Fruit fly (Drosophila melanogaster) whole organism, embryonic: Measurements from ENCODE around the gene CG4914.

Source experiments
- CG1024 ChIP-seq: fragments of 200-800 bp; sonication (Bioruptor generic); IDR thresholded peaks from 2 replicates; pipeline ENCODE4 v1.3.6; 2022; ENCODE audit warnings: missing biosample characterization, missing genetic modification characterization
- CG10321 ChIP-seq: fragments of 200-800 bp; sonication (Bioruptor generic); IDR thresholded peaks from 2 replicates; pipeline ENCODE4 v1.3.6; 2022; ENCODE audit warnings: missing biosample characterization, missing genetic modification characterization
- CG11093 ChIP-seq: fragments of 200-800 bp; sonication (Bioruptor generic); IDR thresholded peaks from 3 replicates; pipeline ENCODE4 v1.3.6; 2022; ENCODE audit warnings: missing biosample characterization, missing genetic modification characterization
- CG11504 ChIP-seq: fragments of 200-800 bp; sonication (Bioruptor generic); optimal IDR thresholded peaks from 3 replicates; lab custom pipeline; 2019; ENCODE audit warnings: missing biosample characterization, mild to moderate bottlenecking, missing genetic modification characterization, moderate library complexity
- CG13424 ChIP-seq: fragments of 200-800 bp; sonication (Bioruptor generic); optimal IDR thresholded peaks from 2 replicates; lab custom pipeline; 2019; ENCODE audit warnings: missing biosample characterization, mild to moderate bottlenecking, missing genetic modification characterization, moderate library complexity
- CG15269 ChIP-seq: fragments of 200-800 bp; sonication (Bioruptor generic); optimal IDR thresholded peaks from 2 replicates; lab custom pipeline; 2018; ENCODE audit warnings: missing biosample characterization, mild to moderate bottlenecking, missing genetic modification characterization, moderate library complexity
- CG15479 ChIP-seq: fragments of 200-800 bp; sonication (Bioruptor generic); optimal IDR thresholded peaks from 3 replicates; lab custom pipeline; 2019; ENCODE audit warnings: missing biosample characterization, mild to moderate bottlenecking, missing genetic modification characterization, moderate library complexity
- CG16863 ChIP-seq: fragments of 200-800 bp; sonication (Bioruptor generic); optimal IDR thresholded peaks from 3 replicates; lab custom pipeline; 2016; ENCODE audit warnings: missing biosample characterization, missing genetic modification characterization
- CG17328 ChIP-seq: fragments of 200-800 bp; sonication (Bioruptor generic); IDR thresholded peaks from 2 replicates; pipeline ENCODE4 v1.3.6; 2022; ENCODE audit warnings: missing biosample characterization, missing genetic modification characterization
- CG18011 ChIP-seq: fragments of 200-800 bp; sonication (Bioruptor generic); optimal IDR thresholded peaks from 2 replicates; lab custom pipeline; 2017; ENCODE audit warnings: missing biosample characterization, missing genetic modification characterization, mild to moderate bottlenecking, moderate library complexity, missing genotype
- CG2120 ChIP-seq: fragments of 200-800 bp; sonication (Bioruptor generic); optimal IDR thresholded peaks from 3 replicates; lab custom pipeline; 2016; ENCODE audit warnings: missing biosample characterization, missing genetic modification characterization
- CG31441 ChIP-seq: fragments of 200-800 bp; sonication (Bioruptor generic); IDR thresholded peaks from 2 replicates; pipeline ENCODE4 v1.3.6; 2022; ENCODE audit warnings: missing biosample characterization, missing genetic modification characterization
- CG4328 ChIP-seq: fragments of 200-800 bp; sonication (Bioruptor generic); optimal IDR thresholded peaks from 3 replicates; lab custom pipeline; 2017; ENCODE audit warnings: missing biosample characterization, missing genetic modification reagents, missing genetic modification characterization
- CG4730 ChIP-seq: fragments of 200-800 bp; sonication (Bioruptor generic); IDR thresholded peaks from 2 replicates; pipeline ENCODE4 v1.3.6; 2022; ENCODE audit warnings: missing biosample characterization, missing genetic modification characterization
- CG4820 ChIP-seq: fragments of 200-800 bp; sonication (Bioruptor generic); optimal IDR thresholded peaks from 3 replicates; lab custom pipeline; 2016; ENCODE audit warnings: missing biosample characterization, missing genetic modification characterization
- CG6683 ChIP-seq: fragments of 200-800 bp; sonication (Bioruptor generic); optimal IDR thresholded peaks from 2 replicates; lab custom pipeline; 2017; ENCODE audit warnings: missing biosample characterization, mild to moderate bottlenecking, missing genetic modification characterization, missing genetic modification reagents
- CG9609 ChIP-seq: fragments of 200-800 bp; sonication (Bioruptor generic); optimal IDR thresholded peaks from 3 replicates; lab custom pipeline; 2016; ENCODE audit warnings: missing biosample characterization, missing genetic modification characterization
- CoRest ChIP-seq: fragments of 200-800 bp; sonication (Bioruptor generic); optimal IDR thresholded peaks from 3 replicates; lab custom pipeline; 2018; ENCODE audit warnings: missing biosample characterization, mild to moderate bottlenecking, missing genetic modification characterization, moderate library complexity
- Deaf1 ChIP-seq: fragments of 200-800 bp; optimal IDR thresholded peaks from 3 replicates; lab custom pipeline; 2019; ENCODE audit warnings: missing biosample characterization, mild to moderate bottlenecking, missing genetic modification characterization, moderate library complexity
- Dek ChIP-seq: fragments of 200-800 bp; sonication (Bioruptor generic); optimal IDR thresholded peaks from 3 replicates; lab custom pipeline; 2019; ENCODE audit warnings: missing biosample characterization, mild to moderate bottlenecking, missing genetic modification characterization, moderate library complexity
- Dip2 ChIP-seq: fragments of 200-800 bp; sonication (Bioruptor generic); IDR thresholded peaks from 2 replicates; pipeline ENCODE4 v1.3.6; 2022; ENCODE audit warnings: missing biosample characterization, missing genetic modification characterization
- Gsc ChIP-seq: fragments of 200-800 bp; sonication (Bioruptor generic); IDR thresholded peaks from 2 replicates; pipeline ENCODE4 v1.3.6; 2022; ENCODE audit warnings: missing biosample characterization, missing genetic modification characterization
- HHEX ChIP-seq: fragments of 200-800 bp; sonication (Bioruptor generic); optimal IDR thresholded peaks from 3 replicates; lab custom pipeline; 2017; ENCODE audit warnings: missing biosample characterization, mild to moderate bottlenecking, missing genetic modification characterization, missing genetic modification reagents
- HLH3B ChIP-seq: fragments of 200-800 bp; sonication (Bioruptor generic); IDR thresholded peaks from 2 replicates; pipeline ENCODE4 v1.3.6; 2022; ENCODE audit warnings: missing biosample characterization, missing genetic modification characterization
- Hr39 ChIP-seq: fragments of >200 bp; optimal IDR thresholded peaks from 2 replicates; lab custom pipeline; 2017
- Kr ChIP-seq: fragments of 200-800 bp; sonication (Bioruptor generic); optimal IDR thresholded peaks from 2 replicates; lab custom pipeline; 2017; ENCODE audit warnings: missing biosample characterization, mild to moderate bottlenecking, missing genetic modification characterization
- Max ChIP-seq: fragments of 200-800 bp; sonication (Bioruptor generic); optimal IDR thresholded peaks from 2 replicates; lab custom pipeline; 2016; ENCODE audit warnings: missing biosample characterization, mild to moderate bottlenecking, missing genetic modification characterization
- Med ChIP-seq: fragments of 200-800 bp; sonication (Bioruptor generic); peaks from one replicate; lab custom pipeline; 2016; ENCODE audit warnings: missing biosample characterization, missing genetic modification characterization, mild to moderate bottlenecking, inconsistent platforms, moderate library complexity
- PHDP ChIP-seq: fragments of 200-800 bp; sonication (Bioruptor generic); optimal IDR thresholded peaks from 3 replicates; lab custom pipeline; 2018; ENCODE audit warnings: missing biosample characterization, mild to moderate bottlenecking, missing genetic modification characterization, moderate library complexity
- ash1 ChIP-seq: fragments of 200-800 bp; sonication (Bioruptor generic); optimal IDR thresholded peaks from 2 replicates; lab custom pipeline; 2018; ENCODE audit warnings: missing biosample characterization, mild to moderate bottlenecking, missing genetic modification characterization
- bab2 ChIP-seq: fragments of 200-800 bp; sonication (Bioruptor generic); optimal IDR thresholded peaks from 2 replicates; lab custom pipeline; 2016; ENCODE audit warnings: missing biosample characterization, missing genetic modification characterization
- cato ChIP-seq: fragments of 200-800 bp; sonication (Bioruptor generic); optimal IDR thresholded peaks from 2 replicates; lab custom pipeline; 2016; ENCODE audit warnings: missing biosample characterization, missing genetic modification characterization, borderline replicate concordance
- dmrt11E ChIP-seq: fragments of 200-800 bp; sonication (Bioruptor generic); optimal IDR thresholded peaks from 3 replicates; lab custom pipeline; 2018; ENCODE audit warnings: missing biosample characterization, mild to moderate bottlenecking, missing genetic modification characterization, moderate library complexity
- ems ChIP-seq: fragments of 200-800 bp; sonication (Bioruptor generic); optimal IDR thresholded peaks from 3 replicates; lab custom pipeline; 2016; ENCODE audit warnings: missing biosample characterization, missing genetic modification characterization
- gcm ChIP-seq: fragments of 200-800 bp; sonication (Bioruptor generic); optimal IDR thresholded peaks from 2 replicates; lab custom pipeline; 2019; ENCODE audit warnings: missing biosample characterization, mild to moderate bottlenecking, missing genetic modification characterization, moderate library complexity
- gfzf ChIP-seq: fragments of 200-800 bp; sonication (Bioruptor generic); optimal IDR thresholded peaks from 2 replicates; lab custom pipeline; 2016; ENCODE audit warnings: missing biosample characterization, mild to moderate bottlenecking, missing genetic modification characterization, moderate library complexity
- gsb ChIP-seq: fragments of 200-800 bp; sonication (Bioruptor generic); IDR thresholded peaks from 2 replicates; pipeline ENCODE4 v1.3.6; 2022; ENCODE audit warnings: missing biosample characterization, missing genetic modification characterization
- hbn ChIP-seq: fragments of 200-800 bp; sonication (Bioruptor generic); IDR thresholded peaks from 2 replicates; pipeline ENCODE4 v1.3.6; 2022; ENCODE audit warnings: missing biosample characterization, missing genetic modification characterization; ENCODE audit not compliant: partially characterized antibody
- kah ChIP-seq: fragments of 200-800 bp; sonication (Bioruptor generic); optimal IDR thresholded peaks from 2 replicates; lab custom pipeline; 2018; ENCODE audit warnings: missing biosample characterization, mild to moderate bottlenecking, missing genetic modification characterization
- klu ChIP-seq: fragments of 200-800 bp; sonication (Bioruptor generic); IDR thresholded peaks from 2 replicates; pipeline ENCODE4 v1.3.6; 2022; ENCODE audit warnings: missing biosample characterization, missing genetic modification characterization
- kni ChIP-seq: fragments of 200-800 bp; sonication (Bioruptor generic); optimal IDR thresholded peaks from 3 replicates; lab custom pipeline; 2017; ENCODE audit warnings: mild to moderate bottlenecking, missing biosample characterization, missing genetic modification reagents, missing genetic modification characterization
- pb ChIP-seq: fragments of 200-800 bp; sonication (Bioruptor generic); optimal IDR thresholded peaks from 3 replicates; lab custom pipeline; 2016; ENCODE audit warnings: missing biosample characterization, missing genetic modification characterization
- phol ChIP-seq: fragments of 200-800 bp; sonication (Bioruptor generic); optimal IDR thresholded peaks from 3 replicates; lab custom pipeline; 2018; ENCODE audit warnings: missing biosample characterization, mild to moderate bottlenecking, missing genetic modification characterization, moderate library complexity
- rib ChIP-seq: fragments of 200-800 bp; sonication (Bioruptor generic); IDR thresholded peaks from 2 replicates; pipeline ENCODE4 v1.3.6; 2022; ENCODE audit warnings: missing biosample characterization, missing genetic modification characterization
- schlank ChIP-seq: fragments of 200-800 bp; sonication (Bioruptor generic); optimal IDR thresholded peaks from 2 replicates; lab custom pipeline; 2018; ENCODE audit warnings: missing biosample characterization, mild to moderate bottlenecking, missing genetic modification characterization
- sr ChIP-seq: fragments of 200-800 bp; sonication (Bioruptor generic); IDR thresholded peaks from 3 replicates; pipeline ENCODE4 v1.3.6; 2022; ENCODE audit warnings: missing biosample characterization, missing genetic modification characterization
- tin ChIP-seq: fragments of 200-800 bp; sonication (Bioruptor generic); optimal IDR thresholded peaks from 3 replicates; lab custom pipeline; 2016; ENCODE audit warnings: missing biosample characterization, missing genetic modification characterization
- tup ChIP-seq: fragments of 200-800 bp; sonication (Bioruptor generic); optimal IDR thresholded peaks from 2 replicates; lab custom pipeline; 2016; ENCODE audit warnings: missing biosample characterization, mild to moderate bottlenecking, missing genetic modification characterization, moderate library complexity
- zen2 ChIP-seq: fragments of 200-800 bp; sonication (Bioruptor generic); IDR thresholded peaks from 3 replicates; pipeline ENCODE4 v1.3.6; 2022; ENCODE audit warnings: missing biosample characterization, missing genetic modification characterization; ENCODE audit not compliant: partially characterized antibody

CG4914 gene

dm6 chr3L:14665802-14666351 lies 12.1 kb downstream of the CG4914 start (continued):
- TF ChIP-seq sr (GFP tag; lab: Robert Waterston, UW) (0 out of 3 replicates have a peak, but pooled peaks have one; percentile 10), phol (tag; lab: Kevin White, UChicago) (peak; percentile 81), ash1 (peak; percentile 44), zen2 (GFP tag; lab: Robert Waterston, UW) (no peak), CG4820 (GFP tag; lab: Kevin White, UChicago) (peak; percentile 91), kni (GFP tag; lab: Kevin White, UChicago) (peak; percentile 23), CG2120 (GFP tag; lab: Kevin White, UChicago) (peak; percentile 91)

- TF ChIP-seq CG13424, result no peak
- TF ChIP-seq Dek, result no peak
- no peak for TF ChIP-seq CG6683 (GFP tag; lab: Kevin White, UChicago)
- TF ChIP-seq ems, result no peak
- TF ChIP-seq kah (GFP tag; lab: Kevin White, UChicago), result peak; percentile 74
- peak; percentile 90 for TF ChIP-seq gcm (GFP tag; lab: Kevin White, UChicago)
- TF ChIP-seq CoRest (tag; lab: Kevin White, UChicago), result no peak
- no peak for TF ChIP-seq gsb (GFP tag; lab: Robert Waterston, UW)
- no peak for TF ChIP-seq Deaf1 (tag; lab: Kevin White, UChicago)
- no peak for TF ChIP-seq CG17328
- TF ChIP-seq Dip2 (GFP tag; lab: Robert Waterston, UW), result no peak
- TF ChIP-seq pb (GFP tag; lab: Kevin White, UChicago), result no peak
- no peak for TF ChIP-seq cato (GFP tag; lab: Kevin White, UChicago)
- TF ChIP-seq CG18011 (GFP tag; lab: Kevin White, UChicago), result no peak
- peak; percentile 35 for TF ChIP-seq Kr (GFP tag; lab: Kevin White, UChicago)
- TF ChIP-seq tup (GFP tag; lab: Kevin White, UChicago), result no peak
- TF ChIP-seq CG15269 (tag; lab: Kevin White, UChicago), result no peak
- peak; percentile 42 for TF ChIP-seq Med (GFP tag; lab: Kevin White, UChicago)
- no peak for TF ChIP-seq CG4730
- peak; percentile 49 for TF ChIP-seq dmrt11E (tag; lab: Kevin White, UChicago)
- TF ChIP-seq CG11093 (GFP tag; lab: Robert Waterston, UW), result no peak
- no peak for TF ChIP-seq CG4328 (GFP tag; lab: Kevin White, UChicago)
- no peak for TF ChIP-seq CG31441 (GFP tag; lab: Robert Waterston, UW)
- TF ChIP-seq klu, result no peak
- TF ChIP-seq hbn (GFP tag; lab: Robert Waterston, UW), result no peak
- TF ChIP-seq CG15479 (GFP tag; lab: Kevin White, UChicago), result no peak
- no peak for TF ChIP-seq Max (GFP tag; lab: Kevin White, UChicago)
- no peak for TF ChIP-seq Hr39 (lab: Kevin White, UChicago)
- no peak for TF ChIP-seq rib (GFP tag; lab: Robert Waterston, UW)
- TF ChIP-seq CG10321, result no peak
- no peak for TF ChIP-seq gfzf (GFP tag; lab: Kevin White, UChicago)
- TF ChIP-seq HLH3B, result no peak
- no peak for TF ChIP-seq CG9609
- no peak for TF ChIP-seq Gsc (GFP tag; lab: Robert Waterston, UW)
- TF ChIP-seq CG16863 (GFP tag; lab: Kevin White, UChicago), result no peak
- no peak for TF ChIP-seq bab2 (GFP tag; lab: Kevin White, UChicago)
- TF ChIP-seq PHDP (tag; lab: Kevin White, UChicago), result no peak
- TF ChIP-seq CG1024 (GFP tag; lab: Robert Waterston, UW), result no peak
- TF ChIP-seq CG11504 (tag; lab: Kevin White, UChicago), result no peak
- no peak for TF ChIP-seq HHEX (GFP tag; lab: Kevin White, UChicago)
- no peak for TF ChIP-seq CG4820 (GFP tag; lab: Kevin White, UChicago)
- no peak for TF ChIP-seq schlank (tag; lab: Kevin White, UChicago)
- TF ChIP-seq CG2120 (GFP tag; lab: Kevin White, UChicago), result no peak
- peak; percentile 3 for TF ChIP-seq tin (GFP tag; lab: Kevin White, UChicago)
Observed at dm6 chr3L:14664390-14664789, 13.6 kb downstream of the CG4914 start.
